Fruit fly (Drosophila melanogaster) whole organism, embryonic: Measurements from ENCODE around the gene CG7879.

Experiments used
- Ada2b ChIP-seq: fragments of 200-800 bp; sonication (Bioruptor generic); IDR thresholded peaks from 2 replicates; pipeline ENCODE4 v1.3.6; 2022; ENCODE audit warnings: missing biosample characterization, missing genetic modification characterization
- CG12942 ChIP-seq: fragments of 200-800 bp; sonication (Bioruptor generic); optimal IDR thresholded peaks from 3 replicates; lab custom pipeline; 2016; ENCODE audit warnings: missing biosample characterization, missing genetic modification characterization
- CG14710 ChIP-seq: fragments of 200-800 bp; sonication (Bioruptor generic); optimal IDR thresholded peaks from 3 replicates; lab custom pipeline; 2019; ENCODE audit warnings: missing biosample characterization, mild to moderate bottlenecking, missing genetic modification characterization, moderate library complexity
- CG15011 ChIP-seq: fragments of 200-800 bp; sonication (Bioruptor generic); optimal IDR thresholded peaks from 3 replicates; lab custom pipeline; 2018; ENCODE audit warnings: missing biosample characterization, mild to moderate bottlenecking, missing genetic modification characterization
- CG16863 ChIP-seq: fragments of 200-800 bp; sonication (Bioruptor generic); optimal IDR thresholded peaks from 3 replicates; lab custom pipeline; 2016; ENCODE audit warnings: missing biosample characterization, missing genetic modification characterization
- CG1792 ChIP-seq: fragments of 200-800 bp; sonication (Bioruptor generic); optimal IDR thresholded peaks from 2 replicates; lab custom pipeline; 2016; ENCODE audit warnings: missing biosample characterization, missing genetic modification characterization
- CG2712 ChIP-seq: fragments of 200-800 bp; optimal IDR thresholded peaks from 3 replicates; lab custom pipeline; 2019; ENCODE audit warnings: missing biosample characterization, mild to moderate bottlenecking, missing genetic modification characterization, moderate library complexity
- CG32772 ChIP-seq: fragments of 200-800 bp; sonication (Bioruptor generic); IDR thresholded peaks from 2 replicates; pipeline ENCODE4 v1.3.6; 2022; ENCODE audit warnings: missing biosample characterization, missing genetic modification characterization
- CG33213 ChIP-seq: fragments of 200-800 bp; sonication (Bioruptor generic); optimal IDR thresholded peaks from 3 replicates; lab custom pipeline; 2016; ENCODE audit warnings: missing biosample characterization, missing genetic modification characterization
- CG3407 ChIP-seq: fragments of 200-800 bp; sonication (Bioruptor generic); optimal IDR thresholded peaks from 2 replicates; lab custom pipeline; 2018; ENCODE audit warnings: missing biosample characterization, mild to moderate bottlenecking, missing genetic modification characterization
- CG3995 ChIP-seq: fragments of 200-800 bp; sonication (Bioruptor generic); optimal IDR thresholded peaks from 3 replicates; lab custom pipeline; 2016; ENCODE audit warnings: missing biosample characterization, missing genetic modification characterization
- CG7357 ChIP-seq: fragments of 200-800 bp; sonication (Bioruptor generic); IDR thresholded peaks from 3 replicates; pipeline ENCODE4 v1.3.6; 2022; ENCODE audit warnings: missing biosample characterization, missing genetic modification characterization
- CG9727 ChIP-seq: fragments of 200-800 bp; sonication (Bioruptor generic); optimal IDR thresholded peaks from 3 replicates; lab custom pipeline; 2017; ENCODE audit warnings: missing biosample characterization, mild to moderate bottlenecking, missing genetic modification characterization
- CHES-1-like ChIP-seq: fragments of 200-800 bp; sonication (Bioruptor generic); optimal IDR thresholded peaks from 2 replicates; lab custom pipeline; 2016; ENCODE audit warnings: missing biosample characterization, missing genetic modification characterization
- CrebB ChIP-seq: fragments of 200-800 bp; sonication (Bioruptor generic); optimal IDR thresholded peaks from 3 replicates; lab custom pipeline; 2018; ENCODE audit warnings: missing biosample characterization, mild to moderate bottlenecking, missing genetic modification characterization
- Dbx ChIP-seq: fragments of 200-800 bp; sonication (Bioruptor generic); IDR thresholded peaks from 3 replicates; pipeline ENCODE4 v1.3.6; 2022; ENCODE audit warnings: missing biosample characterization, missing genetic modification characterization
- Dref ChIP-seq: fragments of 200-800 bp; sonication (Bioruptor generic); IDR thresholded peaks from 2 replicates; pipeline ENCODE4 v1.3.6; 2022; ENCODE audit warnings: missing biosample characterization, missing genetic modification characterization
- HLH54F ChIP-seq: fragments of 200-800 bp; sonication (Bioruptor generic); optimal IDR thresholded peaks from 3 replicates; lab custom pipeline; 2016; ENCODE audit warnings: missing biosample characterization, missing genetic modification characterization
- Hr3 ChIP-seq: fragments of 200-800 bp; sonication (Bioruptor generic); optimal IDR thresholded peaks from 3 replicates; lab custom pipeline; 2016; ENCODE audit warnings: missing biosample characterization, missing genetic modification characterization
- Hr51 ChIP-seq, 2 experiments: fragments of 200-800 bp; sonication (Bioruptor generic); optimal IDR thresholded peaks; 2 replicates in 1 of 2; 3 replicates in 1 of 2; lab custom pipeline; 2016 to 2018; ENCODE audit warnings: missing biosample characterization in 2 of 2, missing genetic modification characterization in 2 of 2, mild to moderate bottlenecking in 1 of 2, moderate library complexity in 1 of 2
- Hr78 ChIP-seq, 2 experiments: fragments of 200-800 bp in 1 of 2; fragments of >200 bp in 1 of 2; sonication (Bioruptor generic) in 1 of 2; optimal IDR thresholded peaks; 2 replicates each; lab custom pipeline; 2017 to 2019; ENCODE audit warnings: missing biosample characterization in 2 of 2, missing genetic modification characterization in 2 of 2, mild to moderate bottlenecking in 1 of 2, moderate library complexity in 1 of 2
- Opbp ChIP-seq: fragments of 200-800 bp; sonication (Bioruptor generic); IDR thresholded peaks from 3 replicates; pipeline ENCODE4 v1.3.6; 2022; ENCODE audit warnings: missing biosample characterization, missing genetic modification characterization; ENCODE audit not compliant: partially characterized antibody
- Rx ChIP-seq: fragments of 200-800 bp; sonication (Bioruptor generic); IDR thresholded peaks from 2 replicates; pipeline ENCODE4 v1.3.6; 2022; ENCODE audit warnings: missing biosample characterization, missing genetic modification characterization
- Taf1 ChIP-seq: fragments of 200-800 bp; sonication (Bioruptor generic); IDR thresholded peaks from 2 replicates; pipeline ENCODE4 v1.3.6; 2022; ENCODE audit warnings: missing biosample characterization, missing genetic modification characterization
- Vsx1 ChIP-seq: fragments of 200-800 bp; sonication (Bioruptor generic); optimal IDR thresholded peaks from 2 replicates; lab custom pipeline; 2017; ENCODE audit warnings: missing biosample characterization, mild to moderate bottlenecking, missing genetic modification characterization, missing genetic modification reagents
- Xbp1 ChIP-seq: fragments of 200-800 bp; sonication (Bioruptor generic); optimal IDR thresholded peaks from 3 replicates; lab custom pipeline; 2016; ENCODE audit warnings: missing biosample characterization, mild to moderate bottlenecking, missing genetic modification characterization
- YL-1 ChIP-seq: fragments of 200-800 bp; sonication (Bioruptor generic); optimal IDR thresholded peaks from 3 replicates; lab custom pipeline; 2017; ENCODE audit warnings: missing biosample characterization, mild to moderate bottlenecking, missing genetic modification characterization
- caup ChIP-seq: fragments of 200-800 bp; sonication (Bioruptor generic); optimal IDR thresholded peaks from 3 replicates; lab custom pipeline; 2017; ENCODE audit warnings: missing biosample characterization, mild to moderate bottlenecking, missing genetic modification characterization, moderate library complexity; ENCODE audit not compliant: severe bottlenecking
- crp ChIP-seq, 2 experiments: fragments of 200-800 bp; sonication (Bioruptor generic); optimal IDR thresholded peaks; 2 replicates in 1 of 2; 3 replicates in 1 of 2; lab custom pipeline; 2017; ENCODE audit warnings: missing biosample characterization in 2 of 2, missing genetic modification characterization in 2 of 2, mild to moderate bottlenecking in 1 of 2, moderate library complexity in 1 of 2
- dan ChIP-seq: fragments of 200-800 bp; sonication (Bioruptor generic); IDR thresholded peaks from 2 replicates; pipeline ENCODE4 v1.3.6; 2022; ENCODE audit warnings: missing biosample characterization, missing genetic modification characterization
- dmrt11E ChIP-seq: fragments of 200-800 bp; sonication (Bioruptor generic); optimal IDR thresholded peaks from 3 replicates; lab custom pipeline; 2018; ENCODE audit warnings: missing biosample characterization, mild to moderate bottlenecking, missing genetic modification characterization, moderate library complexity
- ems ChIP-seq: fragments of 200-800 bp; sonication (Bioruptor generic); optimal IDR thresholded peaks from 3 replicates; lab custom pipeline; 2016; ENCODE audit warnings: missing biosample characterization, missing genetic modification characterization
- fd96Cb ChIP-seq: fragments of 200-800 bp; sonication (Bioruptor generic); optimal IDR thresholded peaks from 2 replicates; lab custom pipeline; 2018; ENCODE audit warnings: missing biosample characterization, mild to moderate bottlenecking, missing genetic modification characterization, moderate library complexity
- org-1 ChIP-seq: fragments of 200-800 bp; sonication (Bioruptor generic); optimal IDR thresholded peaks from 2 replicates; lab custom pipeline; 2017; ENCODE audit warnings: missing biosample characterization, missing genetic modification characterization
- otp ChIP-seq: fragments of 200-800 bp; sonication (Bioruptor generic); IDR thresholded peaks from 3 replicates; pipeline ENCODE4, ENCODE4 v1.3.6; 2022; ENCODE audit warnings: missing biosample characterization, missing genetic modification characterization
- p53 ChIP-seq: fragments of 200-800 bp; sonication (Bioruptor generic); optimal IDR thresholded peaks from 2 replicates; lab custom pipeline; 2016; ENCODE audit warnings: missing biosample characterization, missing genetic modification characterization
- pfk ChIP-seq: fragments of 200-800 bp; sonication (Bioruptor generic); optimal IDR thresholded peaks from 2 replicates; lab custom pipeline; 2018; ENCODE audit warnings: missing biosample characterization, mild to moderate bottlenecking, missing genetic modification characterization, moderate library complexity
- pros ChIP-seq: fragments of 200-800 bp; sonication (Bioruptor generic); optimal IDR thresholded peaks from 3 replicates; lab custom pipeline; 2019; ENCODE audit warnings: missing biosample characterization, mild to moderate bottlenecking, missing genetic modification characterization, moderate library complexity
- rib ChIP-seq: fragments of 200-800 bp; sonication (Bioruptor generic); IDR thresholded peaks from 2 replicates; pipeline ENCODE4 v1.3.6; 2022; ENCODE audit warnings: missing biosample characterization, missing genetic modification characterization
- run ChIP-seq: fragments of 200-800 bp; sonication (Bioruptor generic); optimal IDR thresholded peaks from 3 replicates; lab custom pipeline; 2018; ENCODE audit warnings: missing biosample characterization, mild to moderate bottlenecking, missing genetic modification characterization
- sc ChIP-seq, 3 experiments: fragments of >200 bp in 2 of 3; fragments of 200-800 bp in 1 of 3; sonication (Bioruptor generic) in 1 of 3; optimal IDR thresholded peaks; 2 replicates in 2 of 3; 3 replicates in 1 of 3; lab custom pipeline; 2017; ENCODE audit warnings: mild to moderate bottlenecking in 1 of 3, missing biosample characterization in 1 of 3, missing genetic modification characterization in 1 of 3, missing genetic modification reagents in 1 of 3
- sim ChIP-seq: fragments of 200-800 bp; sonication (Bioruptor generic); IDR thresholded peaks from 2 replicates; pipeline ENCODE4 v1.3.6; 2022; ENCODE audit warnings: missing biosample characterization, missing genetic modification characterization
- slou ChIP-seq: fragments of 200-800 bp; sonication (Bioruptor generic); optimal IDR thresholded peaks from 3 replicates; lab custom pipeline; 2016; ENCODE audit warnings: missing biosample characterization, missing genetic modification characterization
- sqz ChIP-seq: fragments of 200-800 bp; sonication (Bioruptor generic); optimal IDR thresholded peaks from 3 replicates; lab custom pipeline; 2018; ENCODE audit warnings: missing biosample characterization, mild to moderate bottlenecking, missing genetic modification characterization
- stc ChIP-seq: fragments of 200-800 bp; sonication (Bioruptor generic); IDR thresholded peaks from 2 replicates; pipeline ENCODE4 v1.3.6; 2022; ENCODE audit warnings: missing biosample characterization, missing genetic modification characterization
- trh ChIP-seq: fragments of 200-800 bp; sonication (Bioruptor generic); optimal IDR thresholded peaks from 2 replicates; lab custom pipeline; 2016; ENCODE audit warnings: missing biosample characterization, missing genetic modification characterization
- ttk ChIP-seq: fragments of 200-800 bp; sonication (Bioruptor generic); IDR thresholded peaks from 2 replicates; pipeline ENCODE4 v2.1.2; 2022; ENCODE audit warnings: missing biosample characterization, missing genetic modification characterization
- unpg ChIP-seq: fragments of 200-800 bp; sonication (Bioruptor generic); optimal IDR thresholded peaks from 3 replicates; lab custom pipeline; 2018; ENCODE audit warnings: missing biosample characterization, mild to moderate bottlenecking, missing genetic modification characterization, moderate library complexity

CG7879 gene

DNA sequence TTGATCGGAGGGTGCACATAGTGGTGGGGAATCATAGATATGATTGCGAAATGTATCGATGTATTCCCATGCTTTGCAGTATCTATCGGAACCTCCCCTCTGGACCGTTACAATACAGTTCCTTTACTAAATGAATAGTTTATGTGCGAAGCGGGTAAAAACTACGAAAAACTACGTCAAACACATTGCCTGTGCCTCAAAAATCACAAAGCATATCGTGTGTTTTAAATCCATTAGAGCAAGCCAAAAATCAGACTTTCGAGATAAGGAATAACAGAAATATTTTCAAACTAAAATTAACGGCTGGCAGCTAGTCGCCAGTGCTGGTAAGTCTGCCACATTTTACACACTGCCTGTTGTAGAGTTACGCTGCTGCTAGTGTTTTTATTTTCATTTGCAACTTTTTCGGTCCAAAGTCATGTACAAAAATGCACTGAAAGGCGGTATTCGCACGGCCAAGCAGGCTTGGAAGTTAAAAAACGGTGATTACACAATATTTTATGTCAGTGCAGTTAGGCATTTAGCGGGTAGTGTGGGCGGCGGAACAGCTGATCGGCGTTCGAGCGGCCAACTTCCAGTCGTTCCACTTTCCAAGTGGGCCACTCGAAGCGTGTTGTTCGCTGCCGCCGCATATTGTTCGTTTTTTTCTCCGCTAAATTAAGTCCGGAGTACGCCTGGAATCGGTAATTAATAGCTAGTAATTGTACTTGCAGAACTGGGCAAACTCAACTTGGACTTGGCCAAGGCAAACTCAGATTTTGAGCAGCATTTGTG lies 50.9 kb downstream of the CG7879 start (continued):
- no peak for TF ChIP-seq fd96Cb (tag; lab: Kevin White, UChicago)
- TF ChIP-seq CG15011 (GFP tag; lab: Kevin White, UChicago) = no peak
- TF ChIP-seq ems (GFP tag; lab: Kevin White, UChicago) = peak; percentile 15
- TF ChIP-seq CG1792 = no peak
- peak; percentile 38 for TF ChIP-seq caup (GFP tag; lab: Kevin White, UChicago)
- peak; percentile 52 for TF ChIP-seq CHES-1-like (GFP tag; lab: Kevin White, UChicago)
- no peak for TF ChIP-seq Hr78 (GFP tag; optimal IDR thresholded peaks at IDR 0.05; lab: Kevin White, UChicago)
- peak; percentile 41 for TF ChIP-seq CG9727 (GFP tag; lab: Kevin White, UChicago)
- peak in 1 of 2 experiments; percentile 67 for TF ChIP-seq Hr51 (GFP tag; optimal IDR thresholded peaks at IDR 0.05; lab: Kevin White, UChicago)
- peak; percentile 45 for TF ChIP-seq stc (GFP tag; lab: Robert Waterston, UW)
- TF ChIP-seq CG32772 = 0 out of 2 replicates have a peak, but pooled peaks have one; percentile 43
- TF ChIP-seq pfk = peak; percentile 98
- no peak for TF ChIP-seq ttk (GFP tag; lab: Robert Waterston, UW)
- peak; percentile 17 for TF ChIP-seq CG3407
- TF ChIP-seq rib (GFP tag; lab: Robert Waterston, UW) = no peak
- no peak for TF ChIP-seq dan (GFP tag; lab: Robert Waterston, UW)
- peak; percentile 94 for TF ChIP-seq CG3995
- no peak for TF ChIP-seq sqz (GFP tag; lab: Kevin White, UChicago)
- peak; percentile 55 for TF ChIP-seq Ada2b (GFP tag; lab: Robert Waterston, UW)
- no peak for TF ChIP-seq unpg (GFP tag; lab: Kevin White, UChicago)
- no peak for TF ChIP-seq sim (GFP tag; lab: Robert Waterston, UW)
- TF ChIP-seq Taf1 (GFP tag; lab: Robert Waterston, UW) = peak; percentile 44; the same call in 1 of the 2 replicates
- peak; percentile 73 for TF ChIP-seq HLH54F (GFP tag; lab: Kevin White, UChicago)
- TF ChIP-seq CG33213 (GFP tag; lab: Kevin White, UChicago) = peak; percentile 60
- TF ChIP-seq org-1 (GFP tag; lab: Kevin White, UChicago) = peak; percentile 10
- TF ChIP-seq Xbp1 (GFP tag; lab: Kevin White, UChicago) = peak; percentile 74
- TF ChIP-seq trh (GFP tag; lab: Kevin White, UChicago) = no peak
- 0 out of 3 replicates have a peak, but pooled peaks have one; percentile 51 for TF ChIP-seq otp (GFP tag; lab: Robert Waterston, UW)
- no peak for TF ChIP-seq sc (optimal IDR thresholded peaks at IDR 0.05; lab: Kevin White, UChicago)
- TF ChIP-seq sc (GFP tag; optimal IDR thresholded peaks at IDR 0.05; lab: Kevin White, UChicago) = no peak
- no peak for TF ChIP-seq run (tag; lab: Kevin White, UChicago)
- TF ChIP-seq Rx (GFP tag; lab: Robert Waterston, UW) = peak; percentile 35; the same call in 1 of the 2 replicates
- no peak for TF ChIP-seq slou (GFP tag; lab: Kevin White, UChicago)
- peak; percentile 67 for TF ChIP-seq Hr3 (GFP tag; lab: Kevin White, UChicago)
- TF ChIP-seq CrebB (tag; lab: Kevin White, UChicago) = no peak
- TF ChIP-seq YL-1 = peak; percentile 43
- peak; percentile 5 for TF ChIP-seq p53 (GFP tag; lab: Kevin White, UChicago)
- peak; percentile 31 for TF ChIP-seq CG2712 (tag; lab: Kevin White, UChicago)
- peak; percentile 68 for TF ChIP-seq CG16863 (GFP tag; lab: Kevin White, UChicago)
- TF ChIP-seq Vsx1 = peak; percentile 84
- TF ChIP-seq Dref (GFP tag; lab: Robert Waterston, UW) = peak; percentile 79
- TF ChIP-seq Opbp (GFP tag; lab: Robert Waterston, UW) = peak; percentile 87
- TF ChIP-seq Dbx (GFP tag; lab: Robert Waterston, UW) = no peak
- TF ChIP-seq dmrt11E (tag; lab: Kevin White, UChicago) = peak; percentile 47
- TF ChIP-seq CG14710 (tag; lab: Kevin White, UChicago) = peak; percentile 71
- TF ChIP-seq CG7357 (GFP tag; lab: Robert Waterston, UW) = no peak
- TF ChIP-seq pros (GFP tag; lab: Kevin White, UChicago) = no peak
- peak; percentile 73 to 95 for TF ChIP-seq crp (GFP tag; optimal IDR thresholded peaks at IDR 0.05; lab: Kevin White, UChicago)
- peak; percentile 71 for TF ChIP-seq CG12942 (GFP tag; lab: Kevin White, UChicago)
